Worm (Caenorhabditis elegans): ENCODE measurements around the gene str-45.

str-45 gene

ce11 chrV:15152010-15152409 is 6.8 kb upstream of the str-45 start:
- TF ChIP-seq ceh-82 (tag; optimal IDR thresholded peaks at IDR 0.05) (no peak), unc-62 (GFP tag; optimal IDR thresholded peaks at IDR 0.05) (no peak), hpl-2 (GFP tag; optimal IDR thresholded peaks at IDR 0.05) (no peak), efl-1 (optimal IDR thresholded peaks at IDR 0.05) (no peak), efl-1 (GFP tag; optimal IDR thresholded peaks at IDR 0.05 in 1 of 2) (peak in 1 of 2 experiments; percentile 72), sox-4 (tag; optimal IDR thresholded peaks at IDR 0.05) (no peak)

- no peak for TF ChIP-seq mep-1 (tag; optimal IDR thresholded peaks at IDR 0.05)
- TF ChIP-seq efl-1 (optimal IDR thresholded peaks at IDR 0.05) = no peak
- peak in 1 of 2 experiments; percentile 40 for TF ChIP-seq efl-1 (GFP tag; optimal IDR thresholded peaks at IDR 0.05 in 1 of 2)
These were observed 5.5 kb upstream of the str-45 start, which contains the start of gene srh-55 for ce11 chrV:15153277-15153676. TSS of gene srh-55 (plus strand) at chrV:15153577.

ce11 chrV:15156504-15156903 is 2.3 kb upstream of the str-45 start:
- TF ChIP-seq elt-2 (tag; optimal IDR thresholded peaks at IDR 0.05) (no peak), fkh-8 (tag; optimal IDR thresholded peaks at IDR 0.05) (no peak), lin-35 (GFP tag; optimal IDR thresholded peaks at IDR 0.05) (no peak), lin-15B (tag; optimal IDR thresholded peaks at IDR 0.05) (no peak), nhr-84 (tag; optimal IDR thresholded peaks at IDR 0.05) (no peak), nhr-19 (GFP tag; conservative IDR thresholded peaks at IDR 0.05) (no peak), ceh-90 (tag; optimal IDR thresholded peaks at IDR 0.05) (no peak)

- peak; percentile 100 for TF ChIP-seq hlh-4 (tag; optimal IDR thresholded peaks at IDR 0.05)
- TF ChIP-seq fkh-8 (tag; optimal IDR thresholded peaks at IDR 0.05) = peak; percentile 24
- TF ChIP-seq unc-62 (GFP tag; optimal IDR thresholded peaks at IDR 0.05) = no peak
- TF ChIP-seq ceh-8 (GFP tag; optimal IDR thresholded peaks at IDR 0.05) = no peak
- no peak for TF ChIP-seq pag-3 (tag; optimal IDR thresholded peaks at IDR 0.05; ENCODE audit: borderline replicate concordance, insufficient read depth)
- TF ChIP-seq dsc-1 (tag; optimal IDR thresholded peaks at IDR 0.05) = no peak
- peak; percentile 10 for TF ChIP-seq nhr-47 (tag; optimal IDR thresholded peaks at IDR 0.05)
These were observed 3.9 kb downstream of the str-45 start, which contains the start of gene srz-11 for ce11 chrV:15162697-15163096. TSS of gene srz-11 (plus strand) at chrV:15163082.

ce11 chrV:15168018-15168417 is 9.2 kb downstream of the str-45 start:
- peak; percentile 28 for TF ChIP-seq snu-23 (GFP tag; optimal IDR thresholded peaks at IDR 0.05)
- TF ChIP-seq nhr-85 (tag) = peak; percentile 65
- TF ChIP-seq lin-35 (GFP tag; optimal IDR thresholded peaks at IDR 0.05) = peak in 1 of 2 experiments; percentile 24
- TF ChIP-seq nhr-20 (tag; optimal IDR thresholded peaks at IDR 0.05) = peak; percentile 81

- TF ChIP-seq hlh-17 (GFP tag; optimal IDR thresholded peaks at IDR 0.05; ENCODE audit: borderline replicate concordance) (no peak), ztf-4 (tag; optimal IDR thresholded peaks at IDR 0.05) (no peak), C16A3.4 (tag; optimal IDR thresholded peaks at IDR 0.05) (no peak), ceh-82 (tag; optimal IDR thresholded peaks at IDR 0.05) (no peak), mdl-1 (tag; optimal IDR thresholded peaks at IDR 0.05) (no peak), snu-23 (GFP tag; optimal IDR thresholded peaks at IDR 0.05) (no peak), grh-1 (GFP tag; IDR thresholded peaks at IDR 0.05) (no peak), lir-3 (tag; optimal IDR thresholded peaks at IDR 0.05; ENCODE audit: poor library complexity) (no peak), nhr-47 (tag; optimal IDR thresholded peaks at IDR 0.05) (no peak), lsy-2 (tag; optimal IDR thresholded peaks at IDR 0.05) (no peak), mab-9 (GFP tag; IDR thresholded peaks at IDR 0.05) (no peak), nhr-90 (tag; optimal IDR thresholded peaks at IDR 0.05; ENCODE audit: poor library complexity) (no peak), isw-1 (GFP tag; IDR thresholded peaks at IDR 0.05) (no peak), zip-4 (GFP tag; optimal IDR thresholded peaks at IDR 0.05) (no peak), ceh-8 (GFP tag; optimal IDR thresholded peaks at IDR 0.05) (no peak), tbx-2 (tag; optimal IDR thresholded peaks at IDR 0.05) (no peak), lin-35 (GFP tag; optimal IDR thresholded peaks at IDR 0.05) (no peak)
These were observed 16.7 kb downstream of the str-45 start, which contains the start of gene clec-47 for ce11 chrV:15175459-15175858. TSS of gene clec-47 (plus strand) at chrV:15175759.

Measured in whole organism, L1 larva.